Worm (Caenorhabditis elegans) whole organism, dauer: Measurements from ENCODE around the gene F01D4.5.

ENCODE experiments used
- unc-62 ChIP-seq: sonication (generic microtip); optimal IDR thresholded peaks from 2 replicates; lab custom pipeline; 2017; ENCODE audit warnings: missing biosample characterization, missing genetic modification reagents, missing genetic modification characterization

Gene F01D4.5

ce11 chrIV:10499948-10500356 lies 16.5 kb upstream of the F01D4.5 start:
- no peak for TF ChIP-seq unc-62 (GFP tag; lab: Kevin White, UChicago)

ce11 chrIV:10498401-10498800 lies 14.9 kb upstream of the F01D4.5 start:
- no peak for TF ChIP-seq unc-62 (GFP tag; lab: Kevin White, UChicago)

- TF ChIP-seq unc-62 (GFP tag; lab: Kevin White, UChicago), result no peak
Measured at ce11 chrIV:10489409-10489808, 6.0 kb upstream of the F01D4.5 start.

ce11 chrIV:10482585-10482984 lies 872 bp downstream of the F01D4.5 start:
- no peak for TF ChIP-seq unc-62 (GFP tag; lab: Kevin White, UChicago)

- no peak for TF ChIP-seq unc-62 (GFP tag; lab: Kevin White, UChicago)
Measured at ce11 chrIV:10481695-10482094, 1.8 kb downstream of the F01D4.5 start, which contains the start of gene egl-21. Gene egl-21, minus strand, starts transcription at chrIV:10481844.

- TF ChIP-seq unc-62 (GFP tag; lab: Kevin White, UChicago), result no peak
Measured at ce11 chrIV:10475234-10475633, 8.2 kb downstream of the F01D4.5 start.

- TF ChIP-seq unc-62 (GFP tag; lab: Kevin White, UChicago), result no peak
Measured at ce11 chrIV:10472478-10472877, 11.0 kb downstream of the F01D4.5 start, which contains the start of gene bgnt-1.1. Gene bgnt-1.1, plus strand, starts transcription at chrIV:10472778.

ce11 chrIV:10469494-10469893 lies 14.0 kb downstream of the F01D4.5 start, which contains the start of gene ugt-44:
Gene ugt-44, plus strand, starts transcription at chrIV:10469741.
- no peak for TF ChIP-seq unc-62 (GFP tag; lab: Kevin White, UChicago)

ce11 chrIV:10468662-10469061 lies 14.8 kb downstream of the F01D4.5 start:
- no peak for TF ChIP-seq unc-62 (GFP tag; lab: Kevin White, UChicago)

- no peak for TF ChIP-seq unc-62 (GFP tag; lab: Kevin White, UChicago)
Measured at ce11 chrIV:10467347-10467746, 16.1 kb downstream of the F01D4.5 start.

- TF ChIP-seq unc-62 (GFP tag; lab: Kevin White, UChicago), result no peak
Measured at ce11 chrIV:10466398-10466797, 17.1 kb downstream of the F01D4.5 start.

- TF ChIP-seq unc-62 (GFP tag; lab: Kevin White, UChicago), result no peak
Measured at ce11 chrIV:10465764-10466163, 17.7 kb downstream of the F01D4.5 start.

ce11 chrIV:10463987-10464638 lies 19.3 kb downstream of the F01D4.5 start, which contains the start of gene ugt-43:
Gene ugt-43, plus strand, starts transcription at chrIV:10464588.
- no peak for TF ChIP-seq unc-62 (GFP tag; lab: Kevin White, UChicago)

ce11 chrIV:10463127-10463526 lies 20.3 kb downstream of the F01D4.5 start:
- no peak for TF ChIP-seq unc-62 (GFP tag; lab: Kevin White, UChicago)

ce11 chrIV:10462608-10463007 lies 20.8 kb downstream of the F01D4.5 start:
- no peak for TF ChIP-seq unc-62 (GFP tag; lab: Kevin White, UChicago)

ce11 chrIV:10461767-10462166 lies 21.7 kb downstream of the F01D4.5 start, which contains the start of gene mec-3:
Gene mec-3, minus strand, starts transcription at chrIV:10461867.
- TF ChIP-seq unc-62 (GFP tag; lab: Kevin White, UChicago), result no peak

ce11 chrIV:10457137-10457536 lies 26.3 kb downstream of the F01D4.5 start, which contains the start of gene srb-17:
Gene srb-17, minus strand, starts transcription at chrIV:10457237.
- TF ChIP-seq unc-62 (GFP tag; lab: Kevin White, UChicago), result no peak
